Worm (Caenorhabditis elegans): ENCODE results near the gene sulp-8.

DNA sequence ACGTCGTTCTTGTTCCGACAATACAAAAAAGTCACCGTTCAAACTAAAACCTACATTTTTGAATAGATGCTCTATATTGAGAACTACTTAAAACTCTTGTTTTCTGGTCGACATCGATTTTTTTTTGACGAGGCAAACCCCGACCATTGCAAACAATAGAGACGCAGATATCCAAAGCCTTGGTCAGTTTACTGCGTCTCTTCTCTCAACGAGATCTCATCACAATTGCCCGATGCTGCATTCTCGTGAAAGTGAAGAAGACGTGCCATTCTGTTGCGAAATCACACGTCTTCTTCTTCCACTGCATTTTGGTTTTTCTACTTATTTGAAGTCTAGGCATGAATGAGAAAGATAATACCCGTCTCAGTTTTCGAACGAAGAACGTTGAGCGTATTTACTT is 30.9 kb upstream of the sulp-8 start:
- TF ChIP-seq nhr-11 (tag; optimal IDR thresholded peaks at IDR 0.05) (no peak), spr-3 (GFP tag; optimal IDR thresholded peaks at IDR 0.05) (no peak), fkh-10 (GFP tag; optimal IDR thresholded peaks at IDR 0.05) (peak; percentile 8), daf-12 (tag; optimal IDR thresholded peaks at IDR 0.05) (no peak), unc-39 (tag; optimal IDR thresholded peaks at IDR 0.05) (no peak), pha-4 (GFP tag; IDR thresholded peaks at IDR 0.05) (no peak), pha-4 (tag; optimal IDR thresholded peaks at IDR 0.05) (no peak), ceh-82 (tag; optimal IDR thresholded peaks at IDR 0.05) (no peak), F26F4.8 (GFP tag; conservative IDR thresholded peaks at IDR 0.05) (no peak), ceh-62 (tag; optimal IDR thresholded peaks at IDR 0.05) (no peak)
